Fruit fly (Drosophila melanogaster) whole organism, prepupa: ENCODE data around the gene Mtpalpha.

ENCODE experiments used
- CG10669 ChIP-seq: fragments of 200-800 bp; sonication (Bioruptor generic); optimal IDR thresholded peaks from 3 replicates; lab custom pipeline; 2018; ENCODE audit warnings: missing biosample characterization, mild to moderate bottlenecking, missing genetic modification characterization, moderate library complexity
- CG6163 ChIP-seq: fragments of 200-800 bp; sonication (Bioruptor generic); IDR thresholded peaks from 3 replicates; pipeline ENCODE4 v1.3.6; 2022; ENCODE audit warnings: missing biosample characterization, missing genetic modification characterization
- CG6854 ChIP-seq: fragments of 200-800 bp; sonication (Bioruptor generic); optimal IDR thresholded peaks from 2 replicates; lab custom pipeline; 2017; ENCODE audit warnings: missing biosample characterization, mild to moderate bottlenecking, missing genetic modification characterization
- CG8119 ChIP-seq: fragments of 200-800 bp; sonication (Bioruptor generic); IDR thresholded peaks from 3 replicates; pipeline ENCODE4 v1.3.6; 2022; ENCODE audit warnings: missing biosample characterization, missing genetic modification characterization
- dac ChIP-seq: fragments of 200-800 bp; sonication (Bioruptor generic); optimal IDR thresholded peaks from 2 replicates; lab custom pipeline; 2017; ENCODE audit warnings: missing biosample characterization, mild to moderate bottlenecking, missing genetic modification characterization

DNA sequence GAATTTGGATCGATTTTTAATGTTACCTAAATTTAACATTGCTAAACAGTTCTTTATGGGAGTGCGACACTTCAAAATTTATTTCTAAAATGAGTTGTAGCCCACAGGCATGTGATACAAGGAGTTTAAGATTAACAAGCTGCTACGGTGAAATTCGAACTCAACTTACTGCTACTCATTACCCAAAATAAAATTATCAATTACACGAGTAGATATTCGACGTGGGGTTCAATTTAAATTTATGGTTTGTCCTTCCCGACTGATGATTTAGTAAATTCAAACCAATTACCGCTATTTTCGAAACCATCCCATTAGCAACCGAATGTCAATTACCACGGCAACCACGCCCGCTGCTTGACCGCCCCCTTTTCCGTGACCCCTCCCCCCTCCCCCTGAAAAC, 48.6 kb upstream of the Mtpalpha start, which contains the start of gene CG31882:
- TF ChIP-seq dac (GFP tag; lab: Kevin White, UChicago) (no peak), CG6163 (GFP tag; lab: Robert Waterston, UW) (no peak), CG10669 (no peak), CG6854 (GFP tag; lab: Kevin White, UChicago) (no peak), CG8119 (GFP tag; lab: Robert Waterston, UW) (no peak)
